Fruit fly (Drosophila melanogaster) whole organism, embryonic: ENCODE data around the gene Vps37B.

Experiments used
- ATbp ChIP-seq: fragments of 200-800 bp; sonication (Bioruptor generic); optimal IDR thresholded peaks from 2 replicates; lab custom pipeline; 2017; ENCODE audit warnings: missing biosample characterization, mild to moderate bottlenecking, missing genetic modification characterization, missing genetic modification reagents
- Bdp1 ChIP-seq: fragments of 200-800 bp; sonication (Bioruptor generic); optimal IDR thresholded peaks from 3 replicates; lab custom pipeline; 2016; ENCODE audit warnings: missing biosample characterization, missing genetic modification characterization
- CG12104 ChIP-seq: fragments of 200-800 bp; sonication (Bioruptor generic); optimal IDR thresholded peaks from 3 replicates; lab custom pipeline; 2016; ENCODE audit warnings: missing biosample characterization, missing genetic modification characterization
- CG12155 ChIP-seq: fragments of 200-800 bp; sonication (Bioruptor generic); optimal IDR thresholded peaks from 3 replicates; lab custom pipeline; 2016; ENCODE audit warnings: missing biosample characterization, missing genetic modification characterization
- CG12219 ChIP-seq: fragments of 200-800 bp; sonication (Bioruptor generic); optimal IDR thresholded peaks from 3 replicates; lab custom pipeline; 2018; ENCODE audit warnings: missing biosample characterization, mild to moderate bottlenecking, missing genetic modification characterization
- CG12391 ChIP-seq: fragments of 200-800 bp; sonication (Bioruptor generic); optimal IDR thresholded peaks from 3 replicates; lab custom pipeline; 2018; ENCODE audit warnings: missing biosample characterization, mild to moderate bottlenecking, missing genetic modification characterization, moderate library complexity
- CG13894 ChIP-seq: fragments of 200-800 bp; sonication (Bioruptor generic); optimal IDR thresholded peaks from 3 replicates; lab custom pipeline; 2018; ENCODE audit warnings: missing biosample characterization, mild to moderate bottlenecking, missing genetic modification characterization, moderate library complexity
- CG14860 ChIP-seq: fragments of 200-800 bp; sonication (Bioruptor generic); IDR thresholded peaks from 3 replicates; pipeline ENCODE4 v1.3.6; 2022; ENCODE audit warnings: missing biosample characterization, missing genetic modification characterization; ENCODE audit not compliant: partially characterized antibody
- CG15269 ChIP-seq: fragments of 200-800 bp; sonication (Bioruptor generic); optimal IDR thresholded peaks from 2 replicates; lab custom pipeline; 2018; ENCODE audit warnings: missing biosample characterization, mild to moderate bottlenecking, missing genetic modification characterization, moderate library complexity
- CG15696 ChIP-seq: fragments of 200-800 bp; sonication (Bioruptor generic); optimal IDR thresholded peaks from 2 replicates; lab custom pipeline; 2019; ENCODE audit warnings: missing biosample characterization, mild to moderate bottlenecking, missing genetic modification characterization, moderate library complexity
- CG17385 ChIP-seq: fragments of 200-800 bp; sonication (Bioruptor generic); optimal IDR thresholded peaks from 3 replicates; lab custom pipeline; 2018; ENCODE audit warnings: missing biosample characterization, mild to moderate bottlenecking, missing genetic modification characterization
- CG2202 ChIP-seq: fragments of 200-800 bp; sonication (Bioruptor generic); optimal IDR thresholded peaks from 2 replicates; lab custom pipeline; 2018; ENCODE audit warnings: missing biosample characterization, mild to moderate bottlenecking, missing genetic modification characterization
- CG2712 ChIP-seq: fragments of 200-800 bp; optimal IDR thresholded peaks from 3 replicates; lab custom pipeline; 2019; ENCODE audit warnings: missing biosample characterization, mild to moderate bottlenecking, missing genetic modification characterization, moderate library complexity
- CG30020 ChIP-seq: fragments of 200-800 bp; optimal IDR thresholded peaks from 2 replicates; lab custom pipeline; 2019; ENCODE audit warnings: missing biosample characterization, mild to moderate bottlenecking, missing genetic modification characterization, moderate library complexity
- CG34376 ChIP-seq: fragments of 200-800 bp; sonication (Bioruptor generic); optimal IDR thresholded peaks from 2 replicates; lab custom pipeline; 2018; ENCODE audit warnings: missing biosample characterization, mild to moderate bottlenecking, missing genetic modification characterization
- CG4328 ChIP-seq: fragments of 200-800 bp; sonication (Bioruptor generic); optimal IDR thresholded peaks from 3 replicates; lab custom pipeline; 2017; ENCODE audit warnings: missing biosample characterization, missing genetic modification reagents, missing genetic modification characterization
- CG6854 ChIP-seq: fragments of 200-800 bp; sonication (Bioruptor generic); optimal IDR thresholded peaks from 3 replicates; lab custom pipeline; 2017; ENCODE audit warnings: missing biosample characterization, mild to moderate bottlenecking, missing genetic modification characterization
- CG8290 ChIP-seq, 3 experiments: fragments of 200-800 bp; sonication (Bioruptor generic); optimal IDR thresholded peaks; 2 replicates each; lab custom pipeline; 2016 to 2019; ENCODE audit warnings: missing biosample characterization in 3 of 3, missing genetic modification characterization in 3 of 3, mild to moderate bottlenecking in 2 of 3, moderate library complexity in 1 of 3
- CG9437 ChIP-seq: fragments of 200-800 bp; sonication (Bioruptor generic); optimal IDR thresholded peaks from 2 replicates; lab custom pipeline; 2018; ENCODE audit warnings: missing biosample characterization, mild to moderate bottlenecking, missing genetic modification characterization
- CG9817 ChIP-seq: fragments of 200-800 bp; sonication (Bioruptor generic); optimal IDR thresholded peaks from 2 replicates; lab custom pipeline; 2018; ENCODE audit warnings: missing biosample characterization, mild to moderate bottlenecking, missing genetic modification characterization, moderate library complexity
- Chrac-16 ChIP-seq: fragments of 200-800 bp; sonication (Bioruptor generic); optimal IDR thresholded peaks from 3 replicates; lab custom pipeline; 2016; ENCODE audit warnings: missing biosample characterization, missing genetic modification characterization
- D19A ChIP-seq: fragments of 200-800 bp; optimal IDR thresholded peaks from 3 replicates; lab custom pipeline; 2019; ENCODE audit warnings: missing biosample characterization, mild to moderate bottlenecking, missing genetic modification characterization, moderate library complexity
- Dll ChIP-seq: fragments of 200-800 bp; sonication (Bioruptor generic); IDR thresholded peaks from 4 replicates; pipeline ENCODE4 v1.3.6; 2022; ENCODE audit warnings: missing biosample characterization, missing genetic modification characterization; ENCODE audit not compliant: partially characterized antibody
- HmgZ ChIP-seq: fragments of 200-800 bp; sonication (Bioruptor generic); optimal IDR thresholded peaks from 2 replicates; lab custom pipeline; 2018; ENCODE audit warnings: missing biosample characterization, mild to moderate bottlenecking, missing genetic modification characterization
- Hr39 ChIP-seq: fragments of >200 bp; optimal IDR thresholded peaks from 2 replicates; lab custom pipeline; 2017
- Jarid2 ChIP-seq: fragments of 200-800 bp; sonication (Bioruptor generic); optimal IDR thresholded peaks from 3 replicates; lab custom pipeline; 2017; ENCODE audit warnings: mild to moderate bottlenecking, missing biosample characterization, missing genetic modification reagents, missing genetic modification characterization
- Lhr ChIP-seq: fragments of 200-800 bp; sonication (Bioruptor generic); optimal IDR thresholded peaks from 3 replicates; lab custom pipeline; 2017; ENCODE audit warnings: mild to moderate bottlenecking, missing biosample characterization, missing genetic modification reagents, missing genetic modification characterization
- Mrtf ChIP-seq: fragments of 200-800 bp; sonication (Bioruptor generic); IDR thresholded peaks from 3 replicates; pipeline ENCODE4 v1.3.6; 2022; ENCODE audit warnings: missing biosample characterization, missing genetic modification characterization
- NfI ChIP-seq: fragments of 200-800 bp; sonication (Bioruptor generic); optimal IDR thresholded peaks from 3 replicates; lab custom pipeline; 2018; ENCODE audit warnings: missing biosample characterization, mild to moderate bottlenecking, missing genetic modification characterization, moderate library complexity
- Stat92E ChIP-seq, 3 experiments: fragments of >200 bp in 2 of 3; fragments of 200-800 bp in 1 of 3; sonication (Bioruptor generic) in 1 of 3; optimal IDR thresholded peaks; 2 replicates each; lab custom pipeline; 2017 to 2019; ENCODE audit warnings: missing biosample characterization in 3 of 3, missing genetic modification characterization in 3 of 3, mild to moderate bottlenecking in 1 of 3, moderate library complexity in 1 of 3
- cg ChIP-seq: fragments of 200-800 bp; sonication (Bioruptor generic); optimal IDR thresholded peaks from 3 replicates; lab custom pipeline; 2019; ENCODE audit warnings: missing biosample characterization, mild to moderate bottlenecking, missing genetic modification characterization, moderate library complexity
- ci ChIP-seq: fragments of 200-800 bp; sonication (Bioruptor generic); IDR thresholded peaks from 3 replicates; pipeline ENCODE4 v1.3.6; 2022; ENCODE audit warnings: missing biosample characterization, missing genetic modification characterization
- corto ChIP-seq: fragments of 200-800 bp; sonication (Bioruptor generic); optimal IDR thresholded peaks from 2 replicates; lab custom pipeline; 2016; ENCODE audit warnings: missing biosample characterization, mild to moderate bottlenecking, missing genetic modification characterization, moderate library complexity
- dpn ChIP-seq, 2 experiments: fragments of 200-800 bp; sonication (Bioruptor generic); optimal IDR thresholded peaks; 3 replicates each; lab custom pipeline; 2016; ENCODE audit warnings: missing biosample characterization in 2 of 2, missing genetic modification characterization in 2 of 2
- fru ChIP-seq: fragments of >200 bp; optimal IDR thresholded peaks from 2 replicates; lab custom pipeline; 2017
- ftz-f1 ChIP-seq: fragments of 200-800 bp; sonication (Bioruptor generic); optimal IDR thresholded peaks from 2 replicates; lab custom pipeline; 2016; ENCODE audit warnings: missing biosample characterization, missing genetic modification characterization
- grau ChIP-seq: fragments of 200-800 bp; optimal IDR thresholded peaks from 3 replicates; lab custom pipeline; 2019; ENCODE audit warnings: missing biosample characterization, mild to moderate bottlenecking, missing genetic modification characterization, moderate library complexity
- mam ChIP-seq: fragments of 200-800 bp; sonication (Bioruptor generic); optimal IDR thresholded peaks from 3 replicates; lab custom pipeline; 2016; ENCODE audit warnings: missing biosample characterization, missing genetic modification characterization
- nau ChIP-seq: fragments of 200-800 bp; sonication (Bioruptor generic); optimal IDR thresholded peaks from 3 replicates; lab custom pipeline; 2017; ENCODE audit warnings: missing biosample characterization, mild to moderate bottlenecking, missing genetic modification characterization, missing genetic modification reagents
- phol ChIP-seq: fragments of 200-800 bp; sonication (Bioruptor generic); optimal IDR thresholded peaks from 3 replicates; lab custom pipeline; 2018; ENCODE audit warnings: missing biosample characterization, mild to moderate bottlenecking, missing genetic modification characterization, moderate library complexity
- shn ChIP-seq: fragments of 200-800 bp; sonication (Bioruptor generic); optimal IDR thresholded peaks from 3 replicates; lab custom pipeline; 2016; ENCODE audit warnings: missing biosample characterization, missing genetic modification characterization
- sug ChIP-seq: fragments of 200-800 bp; optimal IDR thresholded peaks from 2 replicates; lab custom pipeline; 2019; ENCODE audit warnings: missing biosample characterization, mild to moderate bottlenecking, missing genetic modification characterization, moderate library complexity
- tap ChIP-seq: fragments of 200-800 bp; optimal IDR thresholded peaks from 3 replicates; lab custom pipeline; 2019; ENCODE audit warnings: missing biosample characterization, mild to moderate bottlenecking, missing genetic modification characterization, moderate library complexity

The Vps37B gene

dm6 chr3R:5263311-5264250 lies 37.6 kb downstream of the Vps37B start (continued):
- TF ChIP-seq ci, result peak; percentile 61; the same call in 1 of the 3 replicates
- no peak for TF ChIP-seq fru
- no peak for TF ChIP-seq Bdp1 (GFP tag; lab: Kevin White, UChicago)
- no peak for TF ChIP-seq CG14860 (GFP tag; lab: Robert Waterston, UW)
- peak; percentile 91 for TF ChIP-seq CG2712 (tag; lab: Kevin White, UChicago)
- peak; percentile 50 for TF ChIP-seq sug (tag; lab: Kevin White, UChicago)

DNA sequence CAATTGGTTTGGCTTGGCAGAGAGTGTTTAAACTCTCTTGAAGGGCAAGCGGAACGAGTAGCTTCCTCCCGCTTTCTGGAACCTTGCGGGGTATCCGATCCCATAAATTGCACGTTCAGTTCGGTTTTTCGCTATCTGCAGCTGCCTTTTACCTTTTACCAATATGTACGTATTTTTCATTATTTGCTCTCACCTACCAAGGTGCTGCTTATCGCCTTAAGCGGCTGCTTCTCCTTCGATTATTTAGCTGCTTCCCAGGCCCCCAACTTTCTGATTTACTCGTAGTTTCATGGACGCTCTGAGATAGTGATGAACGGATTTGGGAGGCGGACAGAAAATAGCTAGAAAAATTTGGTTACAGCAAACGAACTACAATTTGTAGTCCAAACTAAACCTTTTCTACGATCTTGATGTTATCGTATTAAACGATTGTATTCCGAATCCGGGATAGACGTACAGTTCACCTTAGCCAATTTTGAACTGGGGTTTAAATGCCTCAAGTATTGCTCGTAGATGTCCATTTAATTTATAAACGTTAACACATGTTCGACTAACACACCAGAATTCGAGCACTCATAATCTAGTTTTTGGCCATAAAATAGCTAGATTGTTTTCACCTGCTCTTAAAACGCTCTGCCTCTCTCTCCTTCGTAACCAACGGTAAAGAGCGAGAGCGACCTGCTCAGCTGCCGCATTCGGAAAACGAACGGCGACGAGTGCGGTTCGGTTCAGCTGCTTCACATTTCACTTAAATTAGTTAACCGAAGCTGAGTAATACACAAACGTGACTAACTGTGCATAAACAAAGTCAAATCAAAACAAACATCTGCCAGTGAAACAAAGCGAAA lies 38.5 kb downstream of the Vps37B start:
- TF ChIP-seq CG13894 (peak; percentile 35), tap (tag; lab: Kevin White, UChicago) (peak; percentile 40), CG2202 (tag; lab: Kevin White, UChicago) (no peak), CG6854 (GFP tag; lab: Kevin White, UChicago) (peak; percentile 33), Chrac-16 (GFP tag; lab: Kevin White, UChicago) (peak; percentile 8), corto (GFP tag; lab: Kevin White, UChicago) (no peak), CG4328 (GFP tag; lab: Kevin White, UChicago) (peak; percentile 34), CG15269 (peak; percentile 51), ATbp (GFP tag; lab: Kevin White, UChicago) (peak; percentile 31), HmgZ (tag; lab: Kevin White, UChicago) (peak; percentile 44), phol (tag; lab: Kevin White, UChicago) (peak; percentile 26), D19A (peak; percentile 31), Stat92E (GFP tag; optimal IDR thresholded peaks at IDR 0.05; lab: Kevin White, UChicago) (peak in 1 of 3 experiments; percentile 56), NfI (peak; percentile 48), CG9817 (tag; lab: Kevin White, UChicago) (peak; percentile 6), ftz-f1 (GFP tag; lab: Kevin White, UChicago) (peak; percentile 58), Lhr (GFP tag; lab: Kevin White, UChicago) (no peak), cg (GFP tag; lab: Kevin White, UChicago) (peak; percentile 20), CG30020 (tag; lab: Kevin White, UChicago) (peak; percentile 3), CG9437 (peak; percentile 65), Hr39 (lab: Kevin White, UChicago) (no peak), nau (peak; percentile 30), CG12155 (peak; percentile 49), CG12391 (tag; lab: Kevin White, UChicago) (peak; percentile 55), dpn (GFP tag; optimal IDR thresholded peaks at IDR 0.05; lab: Kevin White, UChicago) (peak; percentile 23 to 37), CG17385 (GFP tag; lab: Kevin White, UChicago) (peak; percentile 52), CG8290 (GFP tag; optimal IDR thresholded peaks at IDR 0.05; lab: Kevin White, UChicago) (peak; percentile 9), CG8290 (tag; optimal IDR thresholded peaks at IDR 0.05; lab: Kevin White, UChicago) (peak in 1 of 2 experiments; percentile 49), CG12219 (GFP tag; lab: Kevin White, UChicago) (peak; percentile 42), CG15696 (tag; lab: Kevin White, UChicago) (peak; percentile 9), mam (peak; percentile 8), Mrtf (GFP tag; lab: Robert Waterston, UW) (0 out of 3 replicates have a peak, but pooled peaks have one; percentile 25), Dll (GFP tag; lab: Robert Waterston, UW) (0 out of 4 replicates have a peak, but pooled peaks have one; percentile 8), CG34376 (GFP tag; lab: Kevin White, UChicago) (peak; percentile 54), CG12104 (GFP tag; lab: Kevin White, UChicago) (peak; percentile 32), shn (GFP tag; lab: Kevin White, UChicago) (peak; percentile 71), Jarid2 (GFP tag; lab: Kevin White, UChicago) (peak; percentile 79), grau (tag; lab: Kevin White, UChicago) (peak; percentile 67)
